Worm (Caenorhabditis elegans): ENCODE results near the gene nlp-35.

The nlp-35 gene

DNA sequence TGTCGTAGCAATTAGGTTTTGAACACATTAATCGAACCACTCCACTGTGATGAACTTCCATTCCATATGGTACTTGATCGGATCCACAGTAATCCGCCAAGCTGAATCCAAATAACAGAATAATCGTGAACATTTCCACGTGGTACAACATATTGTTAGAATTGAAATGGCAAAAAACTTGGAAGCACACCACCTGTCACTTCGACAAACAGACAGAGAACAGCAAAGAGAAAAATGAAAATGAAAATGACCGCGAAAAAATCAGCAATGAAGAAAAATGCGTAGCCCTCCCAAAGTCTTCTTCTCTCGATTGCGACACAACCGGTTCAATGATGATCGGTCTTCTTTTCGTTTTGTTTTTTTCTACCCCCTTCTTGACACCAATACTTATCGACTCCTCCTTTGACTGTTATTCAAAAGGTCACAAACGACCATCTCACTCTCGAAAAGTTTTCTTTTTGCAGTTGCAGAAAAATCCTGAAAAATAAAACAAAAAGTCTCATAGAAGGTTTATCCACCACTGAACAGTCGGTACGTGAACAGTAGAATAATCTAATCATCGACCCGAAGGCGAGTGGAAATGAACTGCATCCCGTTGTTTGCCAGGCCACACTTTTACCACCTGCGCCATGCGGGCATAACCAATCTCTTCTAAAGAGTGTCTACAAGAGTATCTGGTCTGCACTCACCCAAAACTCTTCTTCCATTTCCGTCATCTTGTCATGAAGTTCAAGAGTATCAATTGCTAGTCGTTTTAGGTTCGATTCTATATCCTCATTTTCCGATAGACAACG lies 41.4 kb downstream of the nlp-35 start, which contains the start of gene wrt-3 (continued):
- no peak for TF ChIP-seq sea-2 (GFP tag; optimal IDR thresholded peaks at IDR 0.05)
- TF ChIP-seq mml-1 (tag; optimal IDR thresholded peaks at IDR 0.05) = no peak
- TF ChIP-seq nhr-76 (tag; optimal IDR thresholded peaks at IDR 0.05) = no peak
- no peak for TF ChIP-seq nhr-67 (tag; optimal IDR thresholded peaks at IDR 0.05)
- TF ChIP-seq snpc-4 (tag; optimal IDR thresholded peaks at IDR 0.05) = no peak
- TF ChIP-seq lin-15B (tag; optimal IDR thresholded peaks at IDR 0.05) = no peak
- TF ChIP-seq fkh-2 (tag; optimal IDR thresholded peaks at IDR 0.05) = no peak

DNA sequence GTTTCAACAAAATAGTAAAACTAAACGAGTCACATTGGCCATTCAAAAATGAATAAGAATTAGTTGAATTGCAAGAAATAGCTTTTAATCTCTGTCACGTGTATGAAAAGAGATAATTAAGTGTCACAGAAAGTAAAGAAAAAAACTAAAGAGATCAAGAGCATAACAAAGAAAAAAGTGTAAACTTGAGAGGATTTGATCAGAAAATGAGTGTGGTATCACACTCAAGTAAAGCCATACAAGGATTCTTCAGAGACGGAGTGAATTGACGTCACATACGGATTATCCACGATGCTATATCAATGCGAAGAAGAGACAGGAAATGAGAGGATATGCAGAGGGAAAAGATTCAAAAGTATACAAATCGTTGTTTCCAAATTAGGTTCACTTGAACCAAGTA lies 49.4 kb downstream of the nlp-35 start:
- no peak for TF ChIP-seq elt-3 (tag; optimal IDR thresholded peaks at IDR 0.05)

Measured in whole organism, L3 larva.